Fruit fly (Drosophila melanogaster) whole organism, embryonic: ENCODE results near the gene grnd.

Source experiments
- C15 ChIP-seq: fragments of 200-800 bp; sonication (Bioruptor generic); IDR thresholded peaks from 3 replicates; pipeline ENCODE4 v1.3.6; 2022; ENCODE audit warnings: missing biosample characterization, missing genetic modification characterization
- CG10267 ChIP-seq: fragments of 200-800 bp; sonication (Bioruptor generic); optimal IDR thresholded peaks from 2 replicates; lab custom pipeline; 2018; ENCODE audit warnings: missing biosample characterization, mild to moderate bottlenecking, missing genetic modification characterization, moderate library complexity
- CG10431 ChIP-seq: fragments of 200-800 bp; sonication (Bioruptor generic); optimal IDR thresholded peaks from 3 replicates; lab custom pipeline; 2018; ENCODE audit warnings: missing biosample characterization, mild to moderate bottlenecking, missing genetic modification characterization
- CG12769 ChIP-seq: fragments of 200-800 bp; sonication (Bioruptor generic); optimal IDR thresholded peaks from 2 replicates; lab custom pipeline; 2019; ENCODE audit warnings: missing biosample characterization, mild to moderate bottlenecking, missing genetic modification characterization, moderate library complexity
- CG13296 ChIP-seq: fragments of 200-800 bp; sonication (Bioruptor generic); optimal IDR thresholded peaks from 3 replicates; lab custom pipeline; 2018; ENCODE audit warnings: missing biosample characterization, mild to moderate bottlenecking, missing genetic modification characterization
- CG13624 ChIP-seq: fragments of 200-800 bp; sonication (Bioruptor generic); optimal IDR thresholded peaks from 2 replicates; lab custom pipeline; 2016; ENCODE audit warnings: missing biosample characterization, missing genetic modification characterization
- CG14014 ChIP-seq: fragments of 200-800 bp; sonication (Bioruptor generic); IDR thresholded peaks from 2 replicates; pipeline ENCODE4 v1.3.6; 2022; ENCODE audit warnings: missing biosample characterization, missing genetic modification characterization
- CG17361 ChIP-seq: fragments of 200-800 bp; sonication (Bioruptor generic); IDR thresholded peaks from 3 replicates; pipeline ENCODE4 v1.3.6; 2022; ENCODE audit warnings: missing biosample characterization, missing genetic modification characterization
- CG2202 ChIP-seq: fragments of 200-800 bp; sonication (Bioruptor generic); optimal IDR thresholded peaks from 2 replicates; lab custom pipeline; 2018; ENCODE audit warnings: missing biosample characterization, mild to moderate bottlenecking, missing genetic modification characterization
- CG2678 ChIP-seq: fragments of 200-800 bp; sonication (Bioruptor generic); optimal IDR thresholded peaks from 3 replicates; lab custom pipeline; 2019; ENCODE audit warnings: missing biosample characterization, mild to moderate bottlenecking, missing genetic modification characterization, moderate library complexity
- CG34376 ChIP-seq: fragments of 200-800 bp; sonication (Bioruptor generic); optimal IDR thresholded peaks from 2 replicates; lab custom pipeline; 2018; ENCODE audit warnings: missing biosample characterization, mild to moderate bottlenecking, missing genetic modification characterization
- CG6175 ChIP-seq: fragments of 200-800 bp; sonication (Bioruptor generic); IDR thresholded peaks from 3 replicates; pipeline ENCODE4 v1.3.6; 2022; ENCODE audit warnings: missing biosample characterization, missing genetic modification characterization
- CG6791 ChIP-seq: fragments of 200-800 bp; sonication (Bioruptor generic); IDR thresholded peaks from 3 replicates; pipeline ENCODE4 v1.3.6; 2022; ENCODE audit warnings: missing biosample characterization, missing genetic modification characterization; ENCODE audit not compliant: partially characterized antibody
- CG6854 ChIP-seq: fragments of 200-800 bp; sonication (Bioruptor generic); optimal IDR thresholded peaks from 3 replicates; lab custom pipeline; 2017; ENCODE audit warnings: missing biosample characterization, mild to moderate bottlenecking, missing genetic modification characterization
- CG7786 ChIP-seq: fragments of 200-800 bp; sonication (Bioruptor generic); optimal IDR thresholded peaks from 2 replicates; lab custom pipeline; 2016; ENCODE audit warnings: missing biosample characterization, missing genetic modification characterization
- CG9215 ChIP-seq: fragments of 200-800 bp; sonication (Bioruptor generic); IDR thresholded peaks from 2 replicates; pipeline ENCODE4 v1.3.6; 2022; ENCODE audit warnings: missing biosample characterization, missing genetic modification characterization
- D19A ChIP-seq: fragments of 200-800 bp; optimal IDR thresholded peaks from 3 replicates; lab custom pipeline; 2019; ENCODE audit warnings: missing biosample characterization, mild to moderate bottlenecking, missing genetic modification characterization, moderate library complexity
- Dll ChIP-seq: fragments of 200-800 bp; sonication (Bioruptor generic); IDR thresholded peaks from 4 replicates; pipeline ENCODE4 v1.3.6; 2022; ENCODE audit warnings: missing biosample characterization, missing genetic modification characterization; ENCODE audit not compliant: partially characterized antibody
- Dref ChIP-seq: fragments of 200-800 bp; sonication (Bioruptor generic); IDR thresholded peaks from 2 replicates; pipeline ENCODE4 v1.3.6; 2022; ENCODE audit warnings: missing biosample characterization, missing genetic modification characterization
- Gug ChIP-seq: fragments of 200-800 bp; sonication (Bioruptor generic); IDR thresholded peaks from 4 replicates; pipeline ENCODE4 v1.3.6; 2022; ENCODE audit warnings: missing biosample characterization, missing genetic modification characterization
- HHEX ChIP-seq: fragments of 200-800 bp; sonication (Bioruptor generic); optimal IDR thresholded peaks from 3 replicates; lab custom pipeline; 2017; ENCODE audit warnings: missing biosample characterization, mild to moderate bottlenecking, missing genetic modification characterization, missing genetic modification reagents
- HLH4C ChIP-seq: fragments of 200-800 bp; sonication (Bioruptor generic); IDR thresholded peaks from 3 replicates; pipeline ENCODE4 v1.3.6; 2022; ENCODE audit warnings: missing biosample characterization, missing genetic modification characterization; ENCODE audit not compliant: partially characterized antibody
- HLHmδ ChIP-seq: fragments of 200-800 bp; sonication (Bioruptor generic); optimal IDR thresholded peaks from 2 replicates; lab custom pipeline; 2018; ENCODE audit warnings: missing biosample characterization, mild to moderate bottlenecking, missing genetic modification characterization, moderate library complexity
- Lhr ChIP-seq: fragments of 200-800 bp; sonication (Bioruptor generic); optimal IDR thresholded peaks from 3 replicates; lab custom pipeline; 2017; ENCODE audit warnings: mild to moderate bottlenecking, missing biosample characterization, missing genetic modification reagents, missing genetic modification characterization
- MBD-R2 ChIP-seq: fragments of 200-800 bp; sonication (Bioruptor generic); IDR thresholded peaks from 2 replicates; pipeline ENCODE4 v1.3.6; 2022; ENCODE audit warnings: missing biosample characterization, missing genetic modification characterization
- Nf-YC ChIP-seq: fragments of 200-800 bp; optimal IDR thresholded peaks from 3 replicates; lab custom pipeline; 2019; ENCODE audit warnings: missing biosample characterization, mild to moderate bottlenecking, missing genetic modification characterization, moderate library complexity
- Pdp1 ChIP-seq, 2 experiments: fragments of 200-800 bp; sonication (Bioruptor generic); optimal IDR thresholded peaks; 3 replicates each; lab custom pipeline; 2016; ENCODE audit warnings: missing biosample characterization in 2 of 2, missing genetic modification characterization in 2 of 2, mild to moderate bottlenecking in 1 of 2, moderate library complexity in 1 of 2
- Scr ChIP-seq: fragments of 200-800 bp; sonication (Bioruptor generic); IDR thresholded peaks from 2 replicates; pipeline ENCODE4 v1.3.6; 2022; ENCODE audit warnings: missing biosample characterization, missing genetic modification characterization; ENCODE audit not compliant: partially characterized antibody
- Sry-β ChIP-seq: fragments of 200-800 bp; sonication (Bioruptor generic); optimal IDR thresholded peaks from 2 replicates; lab custom pipeline; 2018; ENCODE audit warnings: missing biosample characterization, mild to moderate bottlenecking, missing genetic modification characterization, moderate library complexity
- amos ChIP-seq: fragments of 200-800 bp; sonication (Bioruptor generic); IDR thresholded peaks from 2 replicates; pipeline ENCODE4 v1.3.6; 2022; ENCODE audit warnings: missing biosample characterization, missing genetic modification characterization; ENCODE audit not compliant: partially characterized antibody
- chif ChIP-seq, 2 experiments: fragments of 200-800 bp; sonication (Bioruptor generic); optimal IDR thresholded peaks; 3 replicates each; lab custom pipeline; 2016; ENCODE audit warnings: missing biosample characterization in 2 of 2, missing genetic modification characterization in 2 of 2
- crc ChIP-seq: fragments of 200-800 bp; sonication (Bioruptor generic); optimal IDR thresholded peaks from 2 replicates; lab custom pipeline; 2016; ENCODE audit warnings: missing biosample characterization, missing genetic modification characterization
- dimm ChIP-seq: fragments of 200-800 bp; sonication (Bioruptor generic); IDR thresholded peaks from 2 replicates; pipeline ENCODE4 v1.3.6; 2022; ENCODE audit warnings: missing biosample characterization, missing genetic modification characterization
- disco-r ChIP-seq: fragments of 200-800 bp; sonication (Bioruptor generic); optimal IDR thresholded peaks from 2 replicates; lab custom pipeline; 2016; ENCODE audit warnings: missing biosample characterization, missing genetic modification characterization
- lab ChIP-seq: fragments of 200-800 bp; sonication (Bioruptor generic); optimal IDR thresholded peaks from 3 replicates; lab custom pipeline; 2017; ENCODE audit warnings: missing biosample characterization, missing genetic modification characterization, mild to moderate bottlenecking, moderate library complexity, missing genetic modification reagents
- mirr ChIP-seq: fragments of 200-800 bp; sonication (Bioruptor generic); optimal IDR thresholded peaks from 3 replicates; lab custom pipeline; 2018; ENCODE audit warnings: missing biosample characterization, mild to moderate bottlenecking, missing genetic modification characterization
- mld ChIP-seq: fragments of 200-800 bp; sonication (Bioruptor generic); IDR thresholded peaks from 3 replicates; pipeline ENCODE4 v1.3.6; 2022; ENCODE audit warnings: missing biosample characterization, missing genetic modification characterization; ENCODE audit not compliant: partially characterized antibody
- nmo ChIP-seq: fragments of 200-800 bp; sonication (Bioruptor generic); optimal IDR thresholded peaks from 2 replicates; lab custom pipeline; 2018; ENCODE audit warnings: missing biosample characterization, mild to moderate bottlenecking, missing genetic modification characterization, moderate library complexity
- odd ChIP-seq: fragments of 200-800 bp; sonication (Bioruptor generic); optimal IDR thresholded peaks from 2 replicates; lab custom pipeline; 2017; ENCODE audit warnings: missing biosample characterization, mild to moderate bottlenecking, missing genetic modification characterization
- p53 ChIP-seq: fragments of 200-800 bp; sonication (Bioruptor generic); optimal IDR thresholded peaks from 2 replicates; lab custom pipeline; 2016; ENCODE audit warnings: missing biosample characterization, missing genetic modification characterization
- pan ChIP-seq, 4 experiments: fragments of >200 bp in 3 of 4; fragments of 200-800 bp in 1 of 4; sonication (Bioruptor generic) in 1 of 4; optimal IDR thresholded peaks in 3 of 4; IDR thresholded peaks in 1 of 4; 2 replicates each; pipeline versions ENCODE4 v1.3.6 to Lab custom; 2017 to 2022; ENCODE audit warnings: missing biosample characterization in 2 of 4, missing genetic modification characterization in 2 of 4, mixed read lengths in 1 of 4
- pb ChIP-seq: fragments of 200-800 bp; sonication (Bioruptor generic); optimal IDR thresholded peaks from 3 replicates; lab custom pipeline; 2016; ENCODE audit warnings: missing biosample characterization, missing genetic modification characterization
- prd ChIP-seq, 3 experiments: fragments of >200 bp in 2 of 3; fragments of 200-800 bp in 1 of 3; sonication (Bioruptor generic) in 1 of 3; optimal IDR thresholded peaks in 2 of 3; IDR thresholded peaks in 1 of 3; 2 replicates in 2 of 3; 3 replicates in 1 of 3; pipeline versions ENCODE4 v1.3.6 to Lab custom; 2017 to 2022; ENCODE audit warnings: missing biosample characterization in 1 of 3, missing genetic modification characterization in 1 of 3
- seq ChIP-seq: fragments of 200-800 bp; sonication (Bioruptor generic); IDR thresholded peaks from 2 replicates; pipeline ENCODE4 v1.3.6; 2022; ENCODE audit warnings: missing biosample characterization, missing genetic modification characterization
- sob ChIP-seq: fragments of 200-800 bp; sonication (Bioruptor generic); IDR thresholded peaks from 2 replicates; pipeline ENCODE4 v1.3.6; 2022; ENCODE audit warnings: missing biosample characterization, missing genetic modification characterization
- sr ChIP-seq: fragments of 200-800 bp; sonication (Bioruptor generic); IDR thresholded peaks from 3 replicates; pipeline ENCODE4 v1.3.6; 2022; ENCODE audit warnings: missing biosample characterization, missing genetic modification characterization
- ssp ChIP-seq: fragments of 200-800 bp; sonication (Bioruptor generic); IDR thresholded peaks from 2 replicates; pipeline ENCODE4 v1.3.6; 2022; ENCODE audit warnings: missing biosample characterization, missing genetic modification characterization
- stwl ChIP-seq: fragments of 200-800 bp; sonication (Bioruptor generic); optimal IDR thresholded peaks from 3 replicates; lab custom pipeline; 2018; ENCODE audit warnings: missing biosample characterization, mild to moderate bottlenecking, missing genetic modification characterization, moderate library complexity
- vvl ChIP-seq: fragments of 200-800 bp; sonication (Bioruptor generic); IDR thresholded peaks from 2 replicates; pipeline ENCODE4 v1.3.6; 2022; ENCODE audit warnings: missing biosample characterization, missing genetic modification characterization
- zen ChIP-seq: fragments of 200-800 bp; sonication (Bioruptor generic); optimal IDR thresholded peaks from 3 replicates; lab custom pipeline; 2018; ENCODE audit warnings: missing biosample characterization, mild to moderate bottlenecking, missing genetic modification characterization, moderate library complexity

Gene grnd

DNA sequence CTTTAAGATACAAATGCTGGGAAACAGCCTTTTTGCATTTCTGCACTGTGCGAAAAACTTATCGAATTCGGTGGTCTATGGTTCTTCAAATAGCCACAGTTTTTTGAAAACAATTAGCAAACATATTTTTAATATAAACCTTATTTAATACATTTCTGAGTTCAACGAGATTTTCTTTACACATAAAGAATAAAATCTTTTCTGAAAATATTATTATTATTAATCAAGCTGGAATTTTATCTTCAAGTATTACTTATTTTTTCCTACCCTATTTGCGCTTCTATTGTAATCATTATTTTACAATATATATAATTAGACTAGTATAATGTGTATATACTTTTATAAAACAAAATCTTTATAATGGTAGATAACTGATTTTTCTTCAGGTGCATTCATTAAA lies 3.0 kb upstream of the grnd start (continued):
- TF ChIP-seq Dll (no peak), CG17361 (peak; percentile 54; the same call in 2 of the 3 replicates), HLH4C (GFP tag; lab: Robert Waterston, UW) (no peak), HLHmδ (GFP tag; lab: Kevin White, UChicago) (no peak), CG13296 (GFP tag; lab: Kevin White, UChicago) (no peak), MBD-R2 (GFP tag; lab: Robert Waterston, UW) (no peak), CG10267 (tag; lab: Kevin White, UChicago) (peak; percentile 19), mirr (GFP tag; lab: Kevin White, UChicago) (no peak), disco-r (GFP tag; lab: Kevin White, UChicago) (no peak), lab (no peak), stwl (tag; lab: Kevin White, UChicago) (no peak), p53 (GFP tag; lab: Kevin White, UChicago) (no peak), CG6854 (GFP tag; lab: Kevin White, UChicago) (no peak), vvl (GFP tag; lab: Robert Waterston, UW) (no peak), Pdp1 (GFP tag; optimal IDR thresholded peaks at IDR 0.05; lab: Kevin White, UChicago) (no peak), CG2678 (no peak), sr (GFP tag; lab: Robert Waterston, UW) (no peak), mld (GFP tag; lab: Robert Waterston, UW) (no peak), CG13624 (GFP tag; lab: Kevin White, UChicago) (no peak), ssp (GFP tag; lab: Robert Waterston, UW) (no peak), CG7786 (no peak), D19A (tag; lab: Kevin White, UChicago) (peak; percentile 14), CG10431 (GFP tag; lab: Kevin White, UChicago) (no peak), amos (GFP tag; lab: Robert Waterston, UW) (no peak), chif (GFP tag; optimal IDR thresholded peaks at IDR 0.05; lab: Kevin White, UChicago) (no peak), CG9215 (no peak), Sry-β (GFP tag; lab: Kevin White, UChicago) (no peak), pb (no peak), Scr (GFP tag; lab: Robert Waterston, UW) (no peak), sob (GFP tag; lab: Robert Waterston, UW) (no peak), HHEX (GFP tag; lab: Kevin White, UChicago) (no peak), CG2202 (no peak), CG6791 (GFP tag; lab: Robert Waterston, UW) (no peak), seq (GFP tag; lab: Robert Waterston, UW) (no peak), nmo (GFP tag; lab: Kevin White, UChicago) (peak; percentile 48), CG34376 (GFP tag; lab: Kevin White, UChicago) (no peak), crc (GFP tag; lab: Kevin White, UChicago) (no peak), pan (optimal IDR thresholded peaks at IDR 0.05; lab: Kevin White, UChicago) (no peak), pan (GFP tag; optimal IDR thresholded peaks at IDR 0.05 in 1 of 2, IDR thresholded peaks at IDR 0.05 in 1 of 2) (no peak), Nf-YC (tag; lab: Kevin White, UChicago) (no peak), C15 (GFP tag; lab: Robert Waterston, UW) (no peak), zen (tag; lab: Kevin White, UChicago) (no peak), CG14014 (no peak), Gug (GFP tag; lab: Robert Waterston, UW) (no peak), prd (optimal IDR thresholded peaks at IDR 0.05; lab: Kevin White, UChicago) (no peak), prd (GFP tag; IDR thresholded peaks at IDR 0.05; lab: Robert Waterston, UW) (no peak), Lhr (GFP tag; lab: Kevin White, UChicago) (no peak), Dref (GFP tag; lab: Robert Waterston, UW) (no peak), CG12769 (tag; lab: Kevin White, UChicago) (no peak), CG6175 (GFP tag; lab: Robert Waterston, UW) (no peak), odd (GFP tag; lab: Kevin White, UChicago) (no peak), dimm (GFP tag; lab: Robert Waterston, UW) (no peak)
